Worm (Caenorhabditis elegans) whole organism, mixed stage, embryonic: ENCODE results near the gene csn-3.

ENCODE experiments used
- ceh-83 ChIP-seq: fragments of 200-800 bp; sonication (Bioruptor generic); optimal IDR thresholded peaks from 2 replicates; lab custom pipeline; 2018; ENCODE audit warnings: mild to moderate bottlenecking, missing genetic modification characterization, missing compliant biosample characterization
- ces-1 ChIP-seq: fragments of 150-350 bp; optimal IDR thresholded peaks from 2 replicates; lab custom pipeline; 2014; ENCODE audit warnings: missing biosample characterization, missing genetic modification reagents, missing genetic modification characterization
- elt-3 ChIP-seq: fragments of 150-350 bp; optimal IDR thresholded peaks from 2 replicates; lab custom pipeline; 2014; ENCODE audit warnings: missing biosample characterization, missing genetic modification characterization
- lin-13 ChIP-seq: fragments of 150-350 bp; optimal IDR thresholded peaks from 2 replicates; lab custom pipeline; 2014; ENCODE audit warnings: missing biosample characterization, missing genetic modification characterization
- lin-32 ChIP-seq: fragments of 200-800 bp; sonication (Bioruptor generic); optimal IDR thresholded peaks from 2 replicates; lab custom pipeline; 2018; ENCODE audit warnings: mild to moderate bottlenecking, missing genetic modification characterization, missing compliant biosample characterization
- lsy-2 ChIP-seq: fragments of 150-350 bp; optimal IDR thresholded peaks from 2 replicates; lab custom pipeline; 2014; ENCODE audit warnings: missing biosample characterization, missing genetic modification characterization
- pha-4 ChIP-seq: fragments of 150-350 bp; optimal IDR thresholded peaks from 2 replicates; lab custom pipeline; 2018; ENCODE audit warnings: missing biosample characterization, missing genetic modification reagents, missing genetic modification characterization
- snpc-4 ChIP-seq: fragments of 150-350 bp; optimal IDR thresholded peaks from 2 replicates; lab custom pipeline; 2014; ENCODE audit warnings: missing biosample characterization, missing genetic modification characterization
- unc-39 ChIP-seq: fragments of 150-350 bp; optimal IDR thresholded peaks from 2 replicates; lab custom pipeline; 2014; ENCODE audit warnings: missing biosample characterization, missing genetic modification characterization
- unc-62 ChIP-seq: fragments of 150-350 bp; optimal IDR thresholded peaks from 2 replicates; lab custom pipeline; 2014; ENCODE audit warnings: missing biosample characterization, missing genetic modification reagents, missing genetic modification characterization

- TF ChIP-seq ces-1 (GFP tag; lab: Kevin White, UChicago): no peak
- no peak for TF ChIP-seq pha-4
- no peak for TF ChIP-seq lin-13 (tag; lab: Kevin White, UChicago)
- no peak for TF ChIP-seq snpc-4 (tag; lab: Kevin White, UChicago)
- no peak for TF ChIP-seq ceh-83
- no peak for TF ChIP-seq unc-62
- no peak for TF ChIP-seq unc-39 (tag; lab: Kevin White, UChicago)
- TF ChIP-seq elt-3: no peak
- TF ChIP-seq lsy-2: no peak
- TF ChIP-seq lin-32: no peak
These were observed 14.8 kb upstream of the csn-3 start for ce11 chrIV:179700-180099.
